Worm (Caenorhabditis elegans): ENCODE data around the gene abu-10.
A peak's percentile ranks its signal among the peaks of the same experiment; 100 is the strongest.

Gene abu-10

DNA sequence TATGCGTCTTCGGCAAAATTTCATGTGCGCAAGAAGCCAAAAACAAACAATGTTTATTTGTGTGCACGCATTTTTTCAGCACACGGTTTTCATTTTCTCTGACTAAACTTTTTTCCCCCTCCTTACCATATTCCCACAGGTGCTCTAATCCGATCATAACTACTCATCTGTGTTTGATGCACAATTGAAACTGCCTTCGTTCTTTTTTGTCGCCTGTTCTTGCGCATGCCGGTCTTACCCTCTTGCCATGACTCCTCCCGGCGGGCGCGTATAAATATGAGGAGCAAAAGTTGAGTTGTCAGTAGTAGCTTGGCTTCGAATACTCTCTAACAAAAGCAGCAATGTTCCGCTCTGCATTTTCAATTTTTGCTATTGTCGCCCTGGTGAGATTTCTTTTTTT lies at the start of gene abu-10:
Gene abu-10 (plus strand): TSS at position 301 of the 400 bp plus-strand sequence.
- TF ChIP-seq ztf-25 (GFP tag; IDR thresholded peaks at IDR 0.05) (no peak), ztf-18 (tag; optimal IDR thresholded peaks at IDR 0.05) (no peak), nfyb-1 (GFP tag; IDR thresholded peaks at IDR 0.05) (no peak), xnd-1 (tag; optimal IDR thresholded peaks at IDR 0.05) (no peak), F49E8.2 (tag; optimal IDR thresholded peaks at IDR 0.05; ENCODE audit: insufficient read depth) (no peak), ceh-100 (GFP tag; IDR thresholded peaks at IDR 0.05) (no peak)

DNA sequence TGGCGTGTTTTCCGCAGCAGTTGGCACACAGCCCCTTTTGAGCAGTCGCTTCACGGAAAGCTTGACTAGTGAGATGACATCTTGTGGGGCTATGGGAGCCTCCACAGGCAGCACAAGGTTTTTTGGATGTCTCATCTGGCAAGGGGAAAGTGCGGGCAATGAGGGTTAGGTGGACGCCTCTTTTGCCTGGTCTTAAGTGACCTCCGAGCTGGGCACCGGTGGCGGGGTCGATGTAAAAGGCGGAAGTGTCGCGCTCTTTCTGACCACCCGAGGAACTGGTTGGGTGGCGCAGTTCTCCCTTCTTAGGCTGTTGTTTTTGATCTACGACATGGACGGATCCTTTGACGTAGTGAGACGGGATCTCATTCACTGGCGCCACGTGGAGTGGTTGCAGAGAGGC lies 46.6 kb upstream of the abu-10 start:
- TF ChIP-seq gei-17 (GFP tag; optimal IDR thresholded peaks at IDR 0.05) (no peak), pbrm-1 (GFP tag; IDR thresholded peaks at IDR 0.05) (no peak), F10E7.11 (tag; optimal IDR thresholded peaks at IDR 0.05) (no peak), rpc-1 (optimal IDR thresholded peaks at IDR 0.05) (no peak), rpc-1 (tag; optimal IDR thresholded peaks at IDR 0.05) (no peak), zfh-2 (GFP tag; conservative IDR thresholded peaks at IDR 0.05) (peak; percentile 67), pha-4 (tag; optimal IDR thresholded peaks at IDR 0.05) (no peak), nhr-179 (tag; optimal IDR thresholded peaks at IDR 0.05) (no peak), ama-1 (optimal IDR thresholded peaks at IDR 0.05) (no peak), ama-1 (GFP tag; optimal IDR thresholded peaks at IDR 0.05) (no peak)

DNA sequence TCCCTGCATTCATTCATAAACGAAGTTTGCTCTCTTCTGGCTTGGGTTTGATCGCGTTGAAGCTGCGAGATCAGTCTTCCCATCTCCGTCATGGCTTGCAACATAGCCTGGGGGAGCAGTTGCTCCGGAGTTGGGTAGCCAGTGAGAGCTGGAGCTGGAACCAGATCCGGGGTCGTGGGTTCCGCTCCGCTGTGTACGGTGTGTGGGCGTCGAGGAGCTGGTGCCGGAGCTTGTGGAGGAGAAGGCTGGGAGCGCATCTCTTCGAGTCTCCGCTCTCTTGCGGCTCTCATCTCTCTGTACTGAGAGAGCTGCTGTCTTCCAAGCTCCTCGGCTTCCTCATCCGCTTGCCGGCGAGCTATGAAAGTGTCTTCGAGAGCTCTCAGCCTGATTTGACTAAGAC lies 45.5 kb upstream of the abu-10 start:
- TF ChIP-seq him-1 (tag; optimal IDR thresholded peaks at IDR 0.05) (no peak), nfyb-1 (GFP tag; IDR thresholded peaks at IDR 0.05) (0 out of 2 replicates have a peak, but pooled peaks have one; percentile 8), egrh-3 (GFP tag; IDR thresholded peaks at IDR 0.05) (peak; percentile 82), F52B5.7 (tag; optimal IDR thresholded peaks at IDR 0.05) (no peak), Y53F4B.3 (GFP tag; IDR thresholded peaks at IDR 0.05) (no peak), lin-26 (GFP tag; IDR thresholded peaks at IDR 0.05) (no peak), fkh-3 (tag; optimal IDR thresholded peaks at IDR 0.05) (peak; percentile 15), mxl-1 (tag; optimal IDR thresholded peaks at IDR 0.05) (no peak), zfh-2 (GFP tag; conservative IDR thresholded peaks at IDR 0.05) (peak; percentile 69; the same call in 1 of the 2 replicates)

DNA sequence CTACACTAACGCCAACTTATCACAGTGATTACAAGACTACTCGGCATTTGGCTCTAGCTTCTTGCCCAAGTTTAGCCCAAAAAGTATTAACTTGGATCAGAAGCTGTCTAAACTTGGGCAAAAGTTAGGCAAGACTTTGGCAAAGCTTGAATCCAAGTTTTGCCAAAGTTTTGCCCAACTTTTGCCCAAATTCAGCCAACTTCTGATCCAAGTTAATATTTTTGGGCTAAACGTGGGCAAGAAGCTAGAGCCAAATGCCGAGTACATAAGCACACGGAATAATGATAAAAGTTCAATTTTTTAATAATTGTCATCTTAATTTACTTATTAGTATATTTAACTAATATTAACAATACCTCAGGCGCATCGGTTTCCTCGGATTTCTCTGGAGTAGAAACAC lies 42.9 kb upstream of the abu-10 start:
- 0 out of 2 replicates have a peak, but pooled peaks have one; percentile 56 for TF ChIP-seq bed-1 (GFP tag; IDR thresholded peaks at IDR 0.05)
- TF ChIP-seq nfya-2 (GFP tag; IDR thresholded peaks at IDR 0.05): peak; percentile 58; the same call in 1 of the 2 replicates

DNA sequence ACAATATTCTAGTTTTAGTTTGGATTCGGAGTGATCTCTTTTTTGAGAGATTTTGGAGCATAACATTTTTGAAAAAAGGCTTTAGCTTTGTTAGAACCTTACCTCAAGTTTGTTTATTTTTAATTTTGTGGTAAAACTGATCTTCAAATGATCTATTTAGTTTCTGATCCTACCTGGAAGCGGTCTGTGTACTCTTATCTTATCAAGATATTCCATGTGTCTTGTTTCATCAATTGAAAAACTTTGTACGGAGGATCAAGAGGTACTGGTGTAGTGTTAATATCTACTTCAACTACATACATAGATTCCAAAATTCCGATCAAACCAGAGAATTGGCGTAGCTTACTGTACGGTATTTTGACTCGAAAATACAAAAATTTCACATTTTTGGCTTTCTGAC lies 42.2 kb upstream of the abu-10 start:
- TF ChIP-seq chd-7 (tag; optimal IDR thresholded peaks at IDR 0.05): no peak
- TF ChIP-seq dpl-1 (GFP tag; optimal IDR thresholded peaks at IDR 0.05): no peak
- TF ChIP-seq ztf-18 (tag; optimal IDR thresholded peaks at IDR 0.05): no peak
- TF ChIP-seq F49E8.2 (tag; optimal IDR thresholded peaks at IDR 0.05; ENCODE audit: insufficient read depth): no peak
- TF ChIP-seq mel-28 (tag; optimal IDR thresholded peaks at IDR 0.05; ENCODE audit: borderline replicate concordance): no peak
- no peak for TF ChIP-seq akir-1 (GFP tag; optimal IDR thresholded peaks at IDR 0.05)
- TF ChIP-seq nfya-2 (GFP tag; IDR thresholded peaks at IDR 0.05): no peak
- no peak for TF ChIP-seq C06A6.2 (GFP tag; conservative IDR thresholded peaks at IDR 0.05)
- TF ChIP-seq rec-8 (tag; optimal IDR thresholded peaks at IDR 0.05): no peak
- TF ChIP-seq nhr-80 (tag; optimal IDR thresholded peaks at IDR 0.05): no peak
- TF ChIP-seq F39B2.1 (GFP tag; IDR thresholded peaks at IDR 0.05): no peak
- TF ChIP-seq die-1 (tag; optimal IDR thresholded peaks at IDR 0.05): no peak
- TF ChIP-seq ztf-22 (GFP tag; optimal IDR thresholded peaks at IDR 0.05): no peak
- TF ChIP-seq Y53F4B.3 (GFP tag; IDR thresholded peaks at IDR 0.05): no peak
- no peak for TF ChIP-seq atf-7 (tag; optimal IDR thresholded peaks at IDR 0.05)
- TF ChIP-seq hlh-26 (GFP tag; conservative IDR thresholded peaks at IDR 0.05): no peak
- TF ChIP-seq F22D6.2 (tag; optimal IDR thresholded peaks at IDR 0.05): no peak
- TF ChIP-seq T26A5.8 (tag; optimal IDR thresholded peaks at IDR 0.05): no peak
